Worm (Caenorhabditis elegans) whole organism, early embryonic: ENCODE results near the gene eps-8.

Experiments
- B0310.2 ChIP-seq: sonication (generic microtip); optimal IDR thresholded peaks from 2 replicates; lab custom pipeline; 2016; ENCODE audit warnings: mild to moderate bottlenecking, missing genetic modification characterization, missing compliant biosample characterization
- F13C5.2 ChIP-seq: sonication (generic microtip); optimal IDR thresholded peaks from 2 replicates; lab custom pipeline; 2017; ENCODE audit warnings: mild to moderate bottlenecking, missing genetic modification characterization, inconsistent platforms, missing compliant biosample characterization
- ama-1 ChIP-seq: fragments of 150-350 bp; optimal IDR thresholded peaks from 2 replicates; lab custom pipeline; 2014
- hmg-4 ChIP-seq: fragments of 200-800 bp; sonication (Bioruptor generic); optimal IDR thresholded peaks from 2 replicates; lab custom pipeline; 2018; ENCODE audit warnings: mild to moderate bottlenecking, missing genetic modification characterization, missing compliant biosample characterization
- sea-1 ChIP-seq: fragments of 200-800 bp; sonication (Bioruptor generic); conservative IDR thresholded peaks from 2 replicates; pipeline ENCODE4 v1.3.6; 2022; ENCODE audit warnings: missing genetic modification characterization, missing compliant biosample characterization
- tbx-11 ChIP-seq: fragments of 200-800 bp; sonication (Bioruptor generic); IDR thresholded peaks from 2 replicates; pipeline ENCODE4 v1.3.6; 2022; ENCODE audit warnings: missing genetic modification characterization, missing compliant biosample characterization

DNA sequence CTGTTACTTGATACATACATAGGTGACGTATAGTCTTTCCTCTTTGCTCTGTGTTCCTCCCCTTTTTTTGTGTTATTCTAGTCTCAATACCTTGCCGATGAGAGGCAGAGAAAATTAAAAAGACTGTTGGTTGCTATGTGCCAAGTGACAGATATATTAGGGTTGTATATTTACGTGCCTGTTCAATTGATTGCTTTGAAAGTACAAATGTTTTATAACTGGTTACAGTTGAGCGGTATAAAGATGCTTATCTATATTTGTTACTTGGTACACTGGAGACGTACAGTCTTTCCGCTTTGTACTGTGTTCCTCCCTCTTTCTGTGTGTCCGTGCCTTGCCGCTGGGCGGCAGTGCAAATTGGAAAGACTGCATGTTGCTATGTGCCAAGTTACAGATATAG is 23.9 kb downstream of the eps-8 start:
- no peak for TF ChIP-seq sea-1 (GFP tag; lab: Robert Waterston, UW)
- TF ChIP-seq tbx-11, result no peak
- TF ChIP-seq ama-1 (lab: Kevin White, UChicago), result no peak
- no peak for TF ChIP-seq hmg-4 (GFP tag; lab: Kevin White, UChicago)
- no peak for TF ChIP-seq B0310.2
- no peak for TF ChIP-seq F13C5.2 (tag; lab: Kevin White, UChicago)
